Fruit fly (Drosophila melanogaster) whole organism, wandering third instar larva: Measurements from ENCODE around the gene CG42489.
A peak's percentile ranks its signal among the peaks of the same experiment; 100 is the strongest.

Experiments used
- CG32264 ChIP-seq: fragments of 200-800 bp; sonication (Bioruptor generic); optimal IDR thresholded peaks from 2 replicates; lab custom pipeline; 2016; ENCODE audit warnings: missing biosample characterization, missing genetic modification characterization
- CG9705 ChIP-seq: fragments of 200-800 bp; sonication (Bioruptor generic); optimal IDR thresholded peaks from 2 replicates; lab custom pipeline; 2018; ENCODE audit warnings: missing biosample characterization, mild to moderate bottlenecking, missing genetic modification characterization
- CrebA ChIP-seq: fragments of 200-800 bp; sonication (Bioruptor generic); optimal IDR thresholded peaks from 2 replicates; lab custom pipeline; 2016; ENCODE audit warnings: missing biosample characterization, mild to moderate bottlenecking, missing genetic modification characterization, borderline replicate concordance
- Dif ChIP-seq: fragments of 200-275, 200-300 bp; sonication (Bioruptor generic); optimal IDR thresholded peaks from 2 replicates; lab custom pipeline; 2018; ENCODE audit warnings: missing biosample characterization, missing genetic modification characterization; ENCODE audit not compliant: partially characterized antibody
- HLH106 ChIP-seq: fragments of 200-800 bp; optimal IDR thresholded peaks from 3 replicates; lab custom pipeline; 2019; ENCODE audit warnings: missing biosample characterization, mild to moderate bottlenecking, missing genetic modification characterization, moderate library complexity
- Hnf4 ChIP-seq: fragments of 200-800 bp; sonication (Bioruptor generic); optimal IDR thresholded peaks from 2 replicates; lab custom pipeline; 2016; ENCODE audit warnings: missing biosample characterization, mild to moderate bottlenecking, missing genetic modification characterization
- Hr83 ChIP-seq: fragments of 200-300 bp; sonication (Bioruptor generic); optimal IDR thresholded peaks from 2 replicates; lab custom pipeline; 2016; ENCODE audit warnings: missing biosample characterization, mild to moderate bottlenecking, missing genetic modification characterization, moderate library complexity; ENCODE audit not compliant: poor library complexity, severe bottlenecking
- Jra ChIP-seq: sonication (Bioruptor generic); optimal IDR thresholded peaks from 2 replicates; lab custom pipeline; 2016; ENCODE audit warnings: missing biosample characterization, missing genetic modification characterization
- Mio ChIP-seq: sonication (Bioruptor generic); optimal IDR thresholded peaks from 2 replicates; lab custom pipeline; 2016; ENCODE audit warnings: missing biosample characterization, missing genetic modification characterization
- Myc ChIP-seq: fragments of >200 bp; optimal IDR thresholded peaks from 2 replicates; lab custom pipeline; 2017
- N ChIP-seq: fragments of >200 bp; optimal IDR thresholded peaks from 2 replicates; lab custom pipeline; 2018; ENCODE audit warnings: missing biosample characterization, missing external identifiers, missing genetic modification characterization
- Rel ChIP-seq, 2 experiments: fragments of 200-800 bp; sonication (Bioruptor generic) in 1 of 2; optimal IDR thresholded peaks; 2 replicates in 1 of 2; 3 replicates in 1 of 2; lab custom pipeline; 2016 to 2019; ENCODE audit warnings: mild to moderate bottlenecking in 2 of 2, missing biosample characterization in 2 of 2, missing genetic modification characterization in 2 of 2, moderate library complexity in 1 of 2
- Sp1 ChIP-seq: fragments of 200-800 bp; sonication (Bioruptor generic); optimal IDR thresholded peaks from 3 replicates; lab custom pipeline; 2019; ENCODE audit warnings: missing biosample characterization, mild to moderate bottlenecking, missing genetic modification characterization, moderate library complexity
- Vsx2 ChIP-seq: fragments of 200-300, 225-300 bp; sonication (Bioruptor generic); optimal IDR thresholded peaks from 2 replicates; lab custom pipeline; 2018; ENCODE audit warnings: missing biosample characterization, missing genetic modification characterization; ENCODE audit not compliant: partially characterized antibody
- br ChIP-seq: fragments of 200-800 bp; sonication (Bioruptor generic); optimal IDR thresholded peaks from 2 replicates; lab custom pipeline; 2016; ENCODE audit warnings: missing biosample characterization, missing genetic modification characterization
- brk ChIP-seq: fragments of 200-800 bp; sonication (Bioruptor generic); optimal IDR thresholded peaks from 2 replicates; lab custom pipeline; 2016; ENCODE audit warnings: missing biosample characterization, mild to moderate bottlenecking, missing genetic modification characterization
- dl ChIP-seq, 2 experiments: fragments of 175-275, 200-275 bp in 1 of 2; fragments of 200-275 bp in 1 of 2; sonication (Bioruptor generic); optimal IDR thresholded peaks; lab custom pipeline; 2018; ENCODE audit warnings: mild to moderate bottlenecking in 2 of 2, missing biosample characterization in 2 of 2, missing genetic modification characterization in 2 of 2, moderate library complexity in 2 of 2; ENCODE audit not compliant: partially characterized antibody in 2 of 2, insufficient read depth in 1 of 2
- dmrt93B ChIP-seq: fragments of 200-800 bp; sonication (Bioruptor generic); optimal IDR thresholded peaks from 2 replicates; lab custom pipeline; 2018; ENCODE audit warnings: missing biosample characterization, mild to moderate bottlenecking, missing genetic modification characterization
- ey ChIP-seq: fragments of 200-800 bp; sonication (Bioruptor generic); optimal IDR thresholded peaks from 2 replicates; lab custom pipeline; 2016; ENCODE audit warnings: missing biosample characterization, missing genetic modification characterization
- foxo ChIP-seq, 2 experiments: fragments of 200-800 bp; sonication (Bioruptor generic); optimal IDR thresholded peaks; 2 replicates in 1 of 2; 3 replicates in 1 of 2; lab custom pipeline; 2016 to 2017; ENCODE audit warnings: missing biosample characterization in 2 of 2, missing genetic modification characterization in 2 of 2
- fru ChIP-seq: fragments of 200-800 bp; sonication (Bioruptor generic); optimal IDR thresholded peaks from 3 replicates; lab custom pipeline; 2016; ENCODE audit warnings: missing biosample characterization, mild to moderate bottlenecking, missing genetic modification characterization
- h ChIP-seq: fragments of 200-800 bp; sonication (Bioruptor generic); optimal IDR thresholded peaks from 3 replicates; lab custom pipeline; 2016; ENCODE audit warnings: missing biosample characterization, mild to moderate bottlenecking, missing genetic modification characterization
- jim ChIP-seq: fragments of 175-275, 200-325 bp; sonication (Bioruptor generic); optimal IDR thresholded peaks from 2 replicates; lab custom pipeline; 2016; ENCODE audit warnings: missing biosample characterization, mild to moderate bottlenecking, missing genetic modification characterization
- lola ChIP-seq: fragments of >200 bp; optimal IDR thresholded peaks from 2 replicates; lab custom pipeline; 2017; ENCODE audit warnings: missing biosample characterization, missing genetic modification characterization
- pan ChIP-seq: fragments of >200 bp; optimal IDR thresholded peaks from 2 replicates; lab custom pipeline; 2017
- psq ChIP-seq: fragments of 200-800 bp; sonication (Bioruptor generic); optimal IDR thresholded peaks from 3 replicates; lab custom pipeline; 2017; ENCODE audit warnings: missing biosample characterization, mild to moderate bottlenecking, missing genetic modification characterization, moderate library complexity
- rgr ChIP-seq: fragments of 200-800 bp; sonication (Bioruptor generic); optimal IDR thresholded peaks from 3 replicates; lab custom pipeline; 2016; ENCODE audit warnings: missing biosample characterization, mild to moderate bottlenecking, missing genetic modification characterization
- sage ChIP-seq: fragments of 200-800 bp; sonication (Bioruptor generic); optimal IDR thresholded peaks from 2 replicates; lab custom pipeline; 2016; ENCODE audit warnings: missing biosample characterization, mild to moderate bottlenecking, missing genetic modification characterization
- sv ChIP-seq: fragments of 200-800 bp; sonication (Bioruptor generic); optimal IDR thresholded peaks from 3 replicates; lab custom pipeline; 2016; ENCODE audit warnings: missing biosample characterization, missing genetic modification characterization
- usp ChIP-seq: fragments of >200 bp; optimal IDR thresholded peaks from 2 replicates; lab custom pipeline; 2017; ENCODE audit warnings: missing biosample characterization, missing genetic modification characterization
- woc ChIP-seq: sonication (Bioruptor generic); optimal IDR thresholded peaks from 2 replicates; lab custom pipeline; 2016; ENCODE audit warnings: missing biosample characterization, mild to moderate bottlenecking, missing genetic modification characterization

The CG42489 gene

DNA sequence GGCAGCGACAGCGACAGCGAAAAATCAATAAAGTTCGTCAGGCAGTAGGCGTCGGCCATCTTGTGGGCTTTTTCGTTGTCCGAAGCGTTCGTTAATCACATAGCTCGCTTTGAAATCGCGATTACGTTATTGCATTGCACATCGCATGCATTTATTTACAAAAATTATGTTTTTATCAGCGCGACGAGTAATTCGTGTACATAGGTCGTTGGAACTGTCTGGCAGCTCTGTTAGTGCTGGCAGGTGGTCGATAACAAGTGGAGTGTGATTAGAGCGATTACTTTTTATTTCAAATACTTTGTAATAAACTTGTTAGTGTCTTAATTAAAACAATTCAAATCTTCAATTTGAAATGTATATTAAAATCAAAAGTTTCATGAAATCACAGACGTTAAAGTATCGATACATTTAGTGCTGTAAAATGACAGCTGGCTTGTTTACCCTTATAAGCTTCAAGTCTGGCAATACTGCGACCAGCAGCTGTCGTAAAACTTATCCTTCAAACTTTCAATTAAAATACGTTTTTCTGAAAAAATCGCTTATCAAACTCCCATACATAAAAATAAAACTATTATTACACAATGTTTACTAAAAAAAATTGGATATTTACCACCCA, 9.2 kb upstream of the CG42489 start, which contains the start of gene CG8032 (continued):
- TF ChIP-seq Jra (GFP tag; lab: Kevin White, UChicago) (peak; percentile 83), Dif (GFP tag; lab: Kevin White, UChicago) (no peak), br (GFP tag; lab: Kevin White, UChicago) (peak; percentile 52), jim (GFP tag; lab: Kevin White, UChicago) (no peak), foxo (GFP tag; optimal IDR thresholded peaks at IDR 0.05; lab: Kevin White, UChicago) (peak in 1 of 2 experiments; percentile 72)

DNA sequence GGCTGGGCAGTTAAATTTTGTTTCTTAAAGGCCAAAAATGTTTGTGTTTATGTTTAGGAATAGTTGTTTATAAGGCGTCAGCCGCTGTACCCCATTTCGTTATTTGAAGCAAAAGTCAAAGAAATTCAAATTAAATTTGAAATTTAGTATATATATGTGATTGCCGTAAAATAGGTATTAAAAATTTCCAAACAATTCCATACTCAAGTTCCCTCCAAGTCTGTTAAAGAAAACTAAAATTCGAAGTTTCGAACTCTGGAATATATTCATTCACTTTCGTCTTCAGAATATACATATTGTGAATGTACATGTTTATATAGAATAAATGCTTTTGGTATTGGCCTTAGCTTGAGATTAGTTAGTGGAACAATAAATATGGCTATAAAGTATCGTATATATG, 6.1 kb upstream of the CG42489 start, which contains the start of gene bel:
Gene bel (minus strand): TSS at position 101 of the 400 bp plus-strand sequence.
- TF ChIP-seq Dif (GFP tag; lab: Kevin White, UChicago), result no peak
- TF ChIP-seq sage, result no peak
- TF ChIP-seq foxo (GFP tag; optimal IDR thresholded peaks at IDR 0.05; lab: Kevin White, UChicago), result no peak
- TF ChIP-seq Vsx2, result no peak
- TF ChIP-seq pan (lab: Kevin White, UChicago), result no peak
- no peak for TF ChIP-seq jim (GFP tag; lab: Kevin White, UChicago)
- no peak for TF ChIP-seq usp (GFP tag; lab: Kevin White, UChicago)
- TF ChIP-seq sv, result no peak
- TF ChIP-seq Rel (GFP tag; optimal IDR thresholded peaks at IDR 0.05; lab: Kevin White, UChicago), result no peak
- TF ChIP-seq Rel (tag; optimal IDR thresholded peaks at IDR 0.05; lab: Kevin White, UChicago), result no peak
- no peak for TF ChIP-seq ey (GFP tag; lab: Kevin White, UChicago)
- TF ChIP-seq CG32264, result no peak
- no peak for TF ChIP-seq Mio (GFP tag; lab: Kevin White, UChicago)
- TF ChIP-seq N, result no peak

dm6 chr3R:8659907-8660660, 5.5 kb upstream of the CG42489 start:
- no peak for TF ChIP-seq usp (GFP tag; lab: Kevin White, UChicago)
- TF ChIP-seq CG9705, result no peak
- TF ChIP-seq dmrt93B (GFP tag; lab: Kevin White, UChicago), result no peak
- no peak for TF ChIP-seq N
- peak; percentile 42 for TF ChIP-seq Dif (GFP tag; lab: Kevin White, UChicago)
- no peak for TF ChIP-seq sv
- TF ChIP-seq br (GFP tag; lab: Kevin White, UChicago), result peak; percentile 12
- TF ChIP-seq psq, result no peak
- peak; percentile 29 for TF ChIP-seq Hnf4
- TF ChIP-seq CrebA (GFP tag; lab: Kevin White, UChicago), result no peak
- TF ChIP-seq woc (GFP tag; lab: Kevin White, UChicago), result no peak
- TF ChIP-seq Rel (GFP tag; optimal IDR thresholded peaks at IDR 0.05; lab: Kevin White, UChicago), result no peak
- peak; percentile 63 for TF ChIP-seq Rel (tag; optimal IDR thresholded peaks at IDR 0.05; lab: Kevin White, UChicago)
- peak; percentile 38 for TF ChIP-seq HLH106
- peak; percentile 2 for TF ChIP-seq ey (GFP tag; lab: Kevin White, UChicago)
- peak; percentile 32 for TF ChIP-seq Hr83 (GFP tag; lab: Kevin White, UChicago)
- no peak for TF ChIP-seq jim (GFP tag; lab: Kevin White, UChicago)
- peak; percentile 50 for TF ChIP-seq Myc (lab: Kevin White, UChicago)
- TF ChIP-seq pan (lab: Kevin White, UChicago), result no peak
- peak; percentile 68 for TF ChIP-seq rgr (GFP tag; lab: Kevin White, UChicago)
- TF ChIP-seq foxo (GFP tag; optimal IDR thresholded peaks at IDR 0.05; lab: Kevin White, UChicago), result peak in 1 of 2 experiments; percentile 46
- TF ChIP-seq brk (GFP tag; lab: Kevin White, UChicago), result no peak
- no peak for TF ChIP-seq Jra (GFP tag; lab: Kevin White, UChicago)
- TF ChIP-seq fru (GFP tag; lab: Kevin White, UChicago), result peak; percentile 15
- no peak for TF ChIP-seq lola (GFP tag; lab: Kevin White, UChicago)
- TF ChIP-seq Sp1 (GFP tag; lab: Kevin White, UChicago), result peak; percentile 60
- no peak for TF ChIP-seq dl (GFP tag; optimal IDR thresholded peaks at IDR 0.05; lab: Kevin White, UChicago; ENCODE audit: insufficient read depth in 1 of 2, partially characterized antibody in 2 of 2)
- TF ChIP-seq h (GFP tag; lab: Kevin White, UChicago), result peak; percentile 93
- TF ChIP-seq sage, result no peak
- TF ChIP-seq, all 38 proteins: peak for 13
